Fruit fly (Drosophila melanogaster): ENCODE results near the gene CG10761.

- no peak for TF ChIP-seq CG8478 (optimal IDR thresholded peaks at IDR 0.05)
- TF ChIP-seq CTCF (optimal IDR thresholded peaks at IDR 0.05) = no peak
These were observed 47.3 kb downstream of the CG10761 start for dm6 chrX:8115343-8115676.
